Fruit fly (Drosophila melanogaster): ENCODE data around the gene prage.

The prage gene

dm6 chrX:1889926-1890325, 116.4 kb downstream of the prage start, which contains the start of the genes trr and mRpL16 (continued):
- TF ChIP-seq pzg (GFP tag; optimal IDR thresholded peaks at IDR 0.05) (peak; percentile 88), unc-4 (GFP tag; IDR thresholded peaks at IDR 0.05; ENCODE audit: partially characterized antibody) (peak; percentile 80), CG1024 (GFP tag; IDR thresholded peaks at IDR 0.05) (no peak), vnd (GFP tag; IDR thresholded peaks at IDR 0.05; ENCODE audit: partially characterized antibody) (peak; percentile 71), CG4707 (GFP tag; optimal IDR thresholded peaks at IDR 0.05) (no peak), CG17568 (GFP tag; optimal IDR thresholded peaks at IDR 0.05) (no peak), zen (tag; optimal IDR thresholded peaks at IDR 0.05) (peak; percentile 13), Pdp1 (GFP tag; optimal IDR thresholded peaks at IDR 0.05) (peak; percentile 34 to 85), onecut (GFP tag; IDR thresholded peaks at IDR 0.05) (no peak), CG7839 (tag; optimal IDR thresholded peaks at IDR 0.05) (no peak), gfzf (GFP tag; optimal IDR thresholded peaks at IDR 0.05) (peak; percentile 75), CG11695 (GFP tag; IDR thresholded peaks at IDR 0.05) (peak; percentile 39; the same call in 1 of the 3 replicates), CG12155 (GFP tag; optimal IDR thresholded peaks at IDR 0.05) (peak; percentile 24), CG2202 (tag; optimal IDR thresholded peaks at IDR 0.05) (no peak), schlank (tag; optimal IDR thresholded peaks at IDR 0.05) (no peak), jigr1 (GFP tag; IDR thresholded peaks at IDR 0.05) (no peak), Hmx (GFP tag; optimal IDR thresholded peaks at IDR 0.05) (no peak), CG31224 (GFP tag; IDR thresholded peaks at IDR 0.05) (0 out of 2 replicates have a peak, but pooled peaks have one; percentile 16), bcd (GFP tag; optimal IDR thresholded peaks at IDR 0.05) (no peak), NK7.1 (GFP tag; optimal IDR thresholded peaks at IDR 0.05) (no peak), yki (optimal IDR thresholded peaks at IDR 0.05) (no peak), abd-A (tag; optimal IDR thresholded peaks at IDR 0.05) (no peak), CTCF (GFP tag; optimal IDR thresholded peaks at IDR 0.05) (no peak), dmrt11E (tag; optimal IDR thresholded peaks at IDR 0.05) (peak; percentile 31), CG9932 (GFP tag; IDR thresholded peaks at IDR 0.05) (peak; percentile 66), Ravus (GFP tag; IDR thresholded peaks at IDR 0.05) (no peak), CG5953 (GFP tag; IDR thresholded peaks at IDR 0.05) (no peak), Drgx (GFP tag; IDR thresholded peaks at IDR 0.05) (no peak), ewg (GFP tag; optimal IDR thresholded peaks at IDR 0.05) (peak; percentile 4), wor (GFP tag; IDR thresholded peaks at IDR 0.05) (no peak), Awh (GFP tag; IDR thresholded peaks at IDR 0.05) (no peak), ac (GFP tag; optimal IDR thresholded peaks at IDR 0.05) (no peak), zf30C (GFP tag; optimal IDR thresholded peaks at IDR 0.05) (no peak), CG13775 (GFP tag; optimal IDR thresholded peaks at IDR 0.05) (peak; percentile 40), CG17612 (GFP tag; IDR thresholded peaks at IDR 0.05) (no peak), ftz-f1 (GFP tag; optimal IDR thresholded peaks at IDR 0.05) (no peak), row (GFP tag; IDR thresholded peaks at IDR 0.05) (peak; percentile 74), CG17385 (GFP tag; optimal IDR thresholded peaks at IDR 0.05) (no peak), p53 (GFP tag; optimal IDR thresholded peaks at IDR 0.05) (no peak), CG15011 (GFP tag; optimal IDR thresholded peaks at IDR 0.05) (no peak), gcm (GFP tag; optimal IDR thresholded peaks at IDR 0.05) (no peak), CG12942 (GFP tag; optimal IDR thresholded peaks at IDR 0.05) (peak; percentile 6), CG6689 (GFP tag; IDR thresholded peaks at IDR 0.05) (0 out of 2 replicates have a peak, but pooled peaks have one; percentile 36), CG14965 (GFP tag; optimal IDR thresholded peaks at IDR 0.05; ENCODE audit: borderline replicate concordance) (no peak), CG10979 (tag; optimal IDR thresholded peaks at IDR 0.05) (peak; percentile 32), ERR (GFP tag; optimal IDR thresholded peaks at IDR 0.05) (no peak), dan (GFP tag; IDR thresholded peaks at IDR 0.05) (no peak), CG8359 (GFP tag; optimal IDR thresholded peaks at IDR 0.05; ENCODE audit: borderline replicate concordance) (no peak), Usf (GFP tag; optimal IDR thresholded peaks at IDR 0.05) (no peak), exex (tag; optimal IDR thresholded peaks at IDR 0.05) (no peak), Max (GFP tag; optimal IDR thresholded peaks at IDR 0.05) (no peak), scrt (GFP tag; optimal IDR thresholded peaks at IDR 0.05) (no peak)

Measured in whole organism, embryonic.